Fruit fly (Drosophila melanogaster): ENCODE results near the gene heix.

DNA sequence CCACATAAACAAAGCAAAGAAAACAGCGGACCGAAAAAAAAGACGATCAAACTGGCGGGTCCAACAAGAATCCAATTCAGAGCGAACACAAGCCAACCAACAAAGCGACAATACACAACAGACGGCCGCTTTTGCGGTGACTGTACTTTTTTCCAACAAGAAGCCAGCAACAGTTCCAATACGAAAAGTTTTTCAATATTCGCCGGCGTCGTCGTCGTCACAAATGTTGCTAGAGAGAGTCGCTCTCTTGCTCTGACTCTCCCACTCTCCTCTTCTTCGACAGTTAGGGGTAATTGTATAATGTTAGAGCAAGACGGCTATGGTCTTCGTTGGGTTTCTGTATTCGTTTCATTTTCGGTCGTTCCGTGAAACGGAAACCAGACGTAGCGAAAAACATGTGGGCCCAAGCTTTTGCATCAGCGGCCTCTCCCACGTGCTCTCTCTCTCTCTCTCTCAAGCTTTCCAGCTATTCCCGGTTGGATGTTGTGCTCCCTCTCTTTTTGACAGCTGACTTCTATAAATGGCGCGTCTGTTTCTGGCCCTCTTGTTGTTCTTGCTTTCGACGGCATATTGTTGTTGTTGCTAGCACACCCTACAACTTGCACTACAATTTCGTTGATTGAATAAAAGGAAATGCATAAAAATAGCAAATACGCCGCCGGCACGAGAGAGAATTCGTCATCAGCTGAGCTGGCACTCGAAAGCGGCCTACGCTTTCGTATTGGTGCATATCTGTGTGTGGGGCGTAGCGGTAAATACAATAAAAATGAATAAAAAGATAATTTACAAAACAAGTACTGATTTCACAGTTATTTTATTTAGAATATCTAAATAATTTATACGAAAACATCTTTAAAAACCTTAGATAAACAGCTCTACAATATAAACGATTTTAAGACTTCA lies 30.2 kb downstream of the heix start:
- TF ChIP-seq CG11294 (GFP tag; IDR thresholded peaks at IDR 0.05) (no peak), CG11902 (GFP tag; optimal IDR thresholded peaks at IDR 0.05) (no peak), CG4318 (GFP tag; optimal IDR thresholded peaks at IDR 0.05) (no peak), Sox14 (GFP tag; optimal IDR thresholded peaks at IDR 0.05) (no peak), CG6854 (GFP tag; optimal IDR thresholded peaks at IDR 0.05) (peak; percentile 96), cyc (GFP tag; optimal IDR thresholded peaks at IDR 0.05) (peak; percentile 21), fkh (GFP tag; optimal IDR thresholded peaks at IDR 0.05) (peak; percentile 91), pdm3 (GFP tag; optimal IDR thresholded peaks at IDR 0.05) (peak; percentile 31), Hr39 (GFP tag; optimal IDR thresholded peaks at IDR 0.05) (no peak), Sox15 (GFP tag; optimal IDR thresholded peaks at IDR 0.05) (no peak), Ets96B (tag; optimal IDR thresholded peaks at IDR 0.05) (peak; percentile 53)

Measured in whole organism, prepupa.